Fruit fly (Drosophila melanogaster): ENCODE measurements around the gene CG34011.
A peak's percentile ranks its signal among the peaks of the same experiment; 100 is the strongest.

The CG34011 gene

dm6 chr2L:5720407-5721228 lies 4.1 kb downstream of the CG34011 start, which contains the start of the genes CG11149 and sip1 (continued):
- TF ChIP-seq sc (optimal IDR thresholded peaks at IDR 0.05) (no peak), sc (GFP tag; optimal IDR thresholded peaks at IDR 0.05) (no peak), B-H2 (GFP tag; optimal IDR thresholded peaks at IDR 0.05) (no peak), ro (GFP tag; IDR thresholded peaks at IDR 0.05) (no peak), repo (GFP tag; optimal IDR thresholded peaks at IDR 0.05) (no peak), CG31441 (GFP tag; IDR thresholded peaks at IDR 0.05) (no peak), Mrtf (GFP tag; IDR thresholded peaks at IDR 0.05) (no peak), CG3407 (GFP tag; optimal IDR thresholded peaks at IDR 0.05) (no peak), CG7839 (tag; optimal IDR thresholded peaks at IDR 0.05) (no peak), CG32532 (GFP tag; IDR thresholded peaks at IDR 0.05) (no peak), nmo (GFP tag; optimal IDR thresholded peaks at IDR 0.05) (no peak), fd3F (GFP tag; optimal IDR thresholded peaks at IDR 0.05) (no peak), CG3163 (GFP tag; optimal IDR thresholded peaks at IDR 0.05) (no peak), lilli (GFP tag; optimal IDR thresholded peaks at IDR 0.05) (no peak), mirr (GFP tag; optimal IDR thresholded peaks at IDR 0.05) (peak; percentile 27), Atf3 (GFP tag; optimal IDR thresholded peaks at IDR 0.05) (no peak), CG8089 (GFP tag; optimal IDR thresholded peaks at IDR 0.05) (no peak), CG13287 (GFP tag; IDR thresholded peaks at IDR 0.05; ENCODE audit: partially characterized antibody) (peak; percentile 81), Dbx (GFP tag; IDR thresholded peaks at IDR 0.05) (no peak), CG8765 (GFP tag; IDR thresholded peaks at IDR 0.05) (no peak), oc (tag; optimal IDR thresholded peaks at IDR 0.05) (no peak), cwo (GFP tag; optimal IDR thresholded peaks at IDR 0.05) (no peak), Blimp-1 (GFP tag; optimal IDR thresholded peaks at IDR 0.05) (no peak), CG7786 (GFP tag; optimal IDR thresholded peaks at IDR 0.05) (no peak), bab2 (GFP tag; optimal IDR thresholded peaks at IDR 0.05) (no peak), grau (tag; optimal IDR thresholded peaks at IDR 0.05) (no peak), CG7963 (GFP tag; IDR thresholded peaks at IDR 0.05; ENCODE audit: partially characterized antibody) (peak; percentile 51; the same call in 1 of the 3 replicates), ssp (GFP tag; IDR thresholded peaks at IDR 0.05) (no peak), nau (GFP tag; optimal IDR thresholded peaks at IDR 0.05) (no peak), Six4 (GFP tag; optimal IDR thresholded peaks at IDR 0.05) (no peak), CG2889 (GFP tag; IDR thresholded peaks at IDR 0.05) (no peak), Opbp (GFP tag; IDR thresholded peaks at IDR 0.05; ENCODE audit: partially characterized antibody) (no peak; the same call in 2 of the 3 replicates), NfI (GFP tag; optimal IDR thresholded peaks at IDR 0.05) (no peak), CG6175 (GFP tag; IDR thresholded peaks at IDR 0.05) (no peak), Dad (GFP tag; optimal IDR thresholded peaks at IDR 0.05) (no peak), Ptx1 (GFP tag; IDR thresholded peaks at IDR 0.05) (no peak), CG8290 (GFP tag; optimal IDR thresholded peaks at IDR 0.05) (no peak), CG8290 (tag; optimal IDR thresholded peaks at IDR 0.05) (no peak), CG11456 (GFP tag; IDR thresholded peaks at IDR 0.05) (no peak), CG2202 (tag; optimal IDR thresholded peaks at IDR 0.05) (no peak), CG4282 (GFP tag; optimal IDR thresholded peaks at IDR 0.05) (no peak), stwl (tag; optimal IDR thresholded peaks at IDR 0.05) (peak; percentile 77), run (tag; optimal IDR thresholded peaks at IDR 0.05) (no peak), odd (GFP tag; optimal IDR thresholded peaks at IDR 0.05) (no peak), HLH54F (GFP tag; optimal IDR thresholded peaks at IDR 0.05) (no peak), CG31224 (GFP tag; IDR thresholded peaks at IDR 0.05) (no peak), sisA (GFP tag; IDR thresholded peaks at IDR 0.05) (no peak), gce (GFP tag; IDR thresholded peaks at IDR 0.05) (no peak), HLH4C (GFP tag; IDR thresholded peaks at IDR 0.05; ENCODE audit: partially characterized antibody) (peak; percentile 79), org-1 (GFP tag; optimal IDR thresholded peaks at IDR 0.05) (no peak), CG17385 (GFP tag; optimal IDR thresholded peaks at IDR 0.05) (no peak)
